Fruit fly (Drosophila melanogaster) whole organism, embryonic: ENCODE results near the gene CG11723.

Experiments used
- Bteb2 ChIP-seq: fragments of 200-800 bp; sonication (Bioruptor generic); optimal IDR thresholded peaks from 2 replicates; lab custom pipeline; 2016; ENCODE audit warnings: missing biosample characterization, missing genetic modification characterization
- CG10565 ChIP-seq: fragments of 200-800 bp; sonication (Bioruptor generic); optimal IDR thresholded peaks from 3 replicates; lab custom pipeline; 2016; ENCODE audit warnings: missing biosample characterization, mild to moderate bottlenecking, missing genetic modification characterization
- CG11695 ChIP-seq: fragments of 200-800 bp; sonication (Bioruptor generic); IDR thresholded peaks from 3 replicates; pipeline ENCODE4 v1.3.6; 2022; ENCODE audit warnings: missing biosample characterization, missing genetic modification characterization
- CG13775 ChIP-seq: fragments of 200-800 bp; sonication (Bioruptor generic); optimal IDR thresholded peaks from 3 replicates; lab custom pipeline; 2017; ENCODE audit warnings: missing biosample characterization, mild to moderate bottlenecking, missing genetic modification characterization
- CG14860 ChIP-seq: fragments of 200-800 bp; sonication (Bioruptor generic); IDR thresholded peaks from 3 replicates; pipeline ENCODE4 v1.3.6; 2022; ENCODE audit warnings: missing biosample characterization, missing genetic modification characterization; ENCODE audit not compliant: partially characterized antibody
- CG15073 ChIP-seq: fragments of 200-800 bp; sonication (Bioruptor generic); optimal IDR thresholded peaks from 2 replicates; lab custom pipeline; 2016; ENCODE audit warnings: missing biosample characterization, missing genetic modification characterization
- CG15514 ChIP-seq: fragments of 200-800 bp; sonication (Bioruptor generic); optimal IDR thresholded peaks from 3 replicates; lab custom pipeline; 2017; ENCODE audit warnings: missing biosample characterization, missing genetic modification characterization, mild to moderate bottlenecking, moderate library complexity, missing genetic modification reagents
- CG18619 ChIP-seq: fragments of 200-800 bp; sonication (Bioruptor generic); optimal IDR thresholded peaks from 3 replicates; lab custom pipeline; 2017; ENCODE audit warnings: missing biosample characterization, mild to moderate bottlenecking, missing genetic modification characterization
- CG2202 ChIP-seq: fragments of 200-800 bp; sonication (Bioruptor generic); optimal IDR thresholded peaks from 2 replicates; lab custom pipeline; 2018; ENCODE audit warnings: missing biosample characterization, mild to moderate bottlenecking, missing genetic modification characterization
- CG2889 ChIP-seq: fragments of 200-800 bp; sonication (Bioruptor generic); IDR thresholded peaks from 3 replicates; pipeline ENCODE4 v1.3.6; 2022; ENCODE audit warnings: missing biosample characterization, missing genetic modification characterization
- CG42726 ChIP-seq: fragments of 200-800 bp; sonication (Bioruptor generic); IDR thresholded peaks from 2 replicates; pipeline ENCODE4 v1.3.6; 2022; ENCODE audit warnings: missing biosample characterization, missing genetic modification characterization; ENCODE audit not compliant: partially characterized antibody
- CG43689 ChIP-seq: fragments of 200-800 bp; sonication (Bioruptor generic); IDR thresholded peaks from 2 replicates; pipeline ENCODE4 v1.3.6; 2022; ENCODE audit warnings: missing biosample characterization, missing genetic modification characterization
- CG4730 ChIP-seq: fragments of 200-800 bp; sonication (Bioruptor generic); IDR thresholded peaks from 2 replicates; pipeline ENCODE4 v1.3.6; 2022; ENCODE audit warnings: missing biosample characterization, missing genetic modification characterization
- CG4820 ChIP-seq: fragments of 200-800 bp; sonication (Bioruptor generic); optimal IDR thresholded peaks from 3 replicates; lab custom pipeline; 2016; ENCODE audit warnings: missing biosample characterization, missing genetic modification characterization
- CG4854 ChIP-seq: fragments of 200-800 bp; sonication (Bioruptor generic); optimal IDR thresholded peaks from 2 replicates; lab custom pipeline; 2016; ENCODE audit warnings: missing biosample characterization, missing genetic modification characterization, inconsistent platforms
- CG5953 ChIP-seq: fragments of 200-800 bp; sonication (Bioruptor generic); IDR thresholded peaks from 2 replicates; pipeline ENCODE4 v1.3.6; 2022; ENCODE audit warnings: missing biosample characterization, missing genetic modification characterization
- CG6254 ChIP-seq: fragments of 200-800 bp; sonication (Bioruptor generic); optimal IDR thresholded peaks from 3 replicates; lab custom pipeline; 2017; ENCODE audit warnings: mild to moderate bottlenecking, missing biosample characterization, missing genetic modification reagents, missing genetic modification characterization
- CG6272 ChIP-seq: fragments of 200-800 bp; sonication (Bioruptor generic); IDR thresholded peaks from 2 replicates; pipeline ENCODE4 v1.3.6; 2022; ENCODE audit warnings: missing biosample characterization, missing genetic modification characterization
- CG8089 ChIP-seq: fragments of 200-800 bp; sonication (Bioruptor generic); optimal IDR thresholded peaks from 3 replicates; lab custom pipeline; 2016; ENCODE audit warnings: missing biosample characterization, missing genetic modification characterization
- CG8359 ChIP-seq: fragments of 200-800 bp; sonication (Bioruptor generic); optimal IDR thresholded peaks from 2 replicates; lab custom pipeline; 2017; ENCODE audit warnings: missing biosample characterization, mild to moderate bottlenecking, missing genetic modification characterization, borderline replicate concordance
- CG9437 ChIP-seq: fragments of 200-800 bp; sonication (Bioruptor generic); optimal IDR thresholded peaks from 2 replicates; lab custom pipeline; 2018; ENCODE audit warnings: missing biosample characterization, mild to moderate bottlenecking, missing genetic modification characterization
- CG9727 ChIP-seq: fragments of 200-800 bp; sonication (Bioruptor generic); optimal IDR thresholded peaks from 3 replicates; lab custom pipeline; 2017; ENCODE audit warnings: missing biosample characterization, mild to moderate bottlenecking, missing genetic modification characterization
- Lhr ChIP-seq: fragments of 200-800 bp; sonication (Bioruptor generic); optimal IDR thresholded peaks from 3 replicates; lab custom pipeline; 2017; ENCODE audit warnings: mild to moderate bottlenecking, missing biosample characterization, missing genetic modification reagents, missing genetic modification characterization
- Med ChIP-seq: fragments of 200-800 bp; sonication (Bioruptor generic); peaks from one replicate; lab custom pipeline; 2016; ENCODE audit warnings: missing biosample characterization, missing genetic modification characterization, mild to moderate bottlenecking, inconsistent platforms, moderate library complexity
- Oaz ChIP-seq: fragments of 200-800 bp; sonication (Bioruptor generic); IDR thresholded peaks from 2 replicates; pipeline ENCODE4 v1.3.6; 2022; ENCODE audit warnings: missing biosample characterization, missing genetic modification characterization
- Opbp ChIP-seq: fragments of 200-800 bp; sonication (Bioruptor generic); IDR thresholded peaks from 3 replicates; pipeline ENCODE4 v1.3.6; 2022; ENCODE audit warnings: missing biosample characterization, missing genetic modification characterization; ENCODE audit not compliant: partially characterized antibody
- Rfx ChIP-seq: fragments of 200-800 bp; sonication (Bioruptor generic); IDR thresholded peaks from 2 replicates; pipeline ENCODE4 v1.3.6; 2022; ENCODE audit warnings: missing biosample characterization, missing genetic modification characterization
- Rx ChIP-seq: fragments of 200-800 bp; sonication (Bioruptor generic); IDR thresholded peaks from 2 replicates; pipeline ENCODE4 v1.3.6; 2022; ENCODE audit warnings: missing biosample characterization, missing genetic modification characterization
- Scr ChIP-seq: fragments of 200-800 bp; sonication (Bioruptor generic); IDR thresholded peaks from 2 replicates; pipeline ENCODE4 v1.3.6; 2022; ENCODE audit warnings: missing biosample characterization, missing genetic modification characterization; ENCODE audit not compliant: partially characterized antibody
- TFAM ChIP-seq: fragments of 200-800 bp; sonication (Bioruptor generic); optimal IDR thresholded peaks from 2 replicates; lab custom pipeline; 2017; ENCODE audit warnings: missing biosample characterization, missing genetic modification characterization, inconsistent platforms
- Taf1 ChIP-seq: fragments of 200-800 bp; sonication (Bioruptor generic); IDR thresholded peaks from 2 replicates; pipeline ENCODE4 v1.3.6; 2022; ENCODE audit warnings: missing biosample characterization, missing genetic modification characterization
- al ChIP-seq: fragments of 200-800 bp; sonication (Bioruptor generic); IDR thresholded peaks from 2 replicates; pipeline ENCODE4 v1.3.6; 2022; ENCODE audit warnings: missing biosample characterization, missing genetic modification characterization
- aop ChIP-seq: fragments of 200-800 bp; sonication (Bioruptor generic); IDR thresholded peaks from 2 replicates; pipeline ENCODE4 v1.3.6; 2022; ENCODE audit warnings: missing biosample characterization, missing genetic modification characterization
- ash1 ChIP-seq: fragments of 200-800 bp; sonication (Bioruptor generic); optimal IDR thresholded peaks from 2 replicates; lab custom pipeline; 2018; ENCODE audit warnings: missing biosample characterization, mild to moderate bottlenecking, missing genetic modification characterization
- crc ChIP-seq: fragments of 200-800 bp; sonication (Bioruptor generic); optimal IDR thresholded peaks from 2 replicates; lab custom pipeline; 2016; ENCODE audit warnings: missing biosample characterization, missing genetic modification characterization
- cwo ChIP-seq: fragments of 200-800 bp; sonication (Bioruptor generic); optimal IDR thresholded peaks from 3 replicates; lab custom pipeline; 2017; ENCODE audit warnings: missing biosample characterization, missing genetic modification characterization, mild to moderate bottlenecking, moderate library complexity, missing genetic modification reagents
- dati ChIP-seq: fragments of 200-800 bp; sonication (Bioruptor generic); IDR thresholded peaks from 2 replicates; pipeline ENCODE4 v1.3.6; 2022; ENCODE audit warnings: missing biosample characterization, missing genetic modification characterization
- dm ChIP-seq: fragments of 200-800 bp; sonication (Bioruptor generic); optimal IDR thresholded peaks from 3 replicates; lab custom pipeline; 2016; ENCODE audit warnings: missing biosample characterization, missing genetic modification characterization
- dmrt11E ChIP-seq: fragments of 200-800 bp; sonication (Bioruptor generic); optimal IDR thresholded peaks from 3 replicates; lab custom pipeline; 2018; ENCODE audit warnings: missing biosample characterization, mild to moderate bottlenecking, missing genetic modification characterization, moderate library complexity
- eyg ChIP-seq: fragments of 200-800 bp; sonication (Bioruptor generic); optimal IDR thresholded peaks from 3 replicates; lab custom pipeline; 2016; ENCODE audit warnings: missing biosample characterization, missing genetic modification characterization
- fd102C ChIP-seq: fragments of 200-800 bp; sonication (Bioruptor generic); optimal IDR thresholded peaks from 2 replicates; lab custom pipeline; 2018; ENCODE audit warnings: missing biosample characterization, mild to moderate bottlenecking, missing genetic modification characterization, moderate library complexity
- fd3F ChIP-seq: fragments of 200-800 bp; sonication (Bioruptor generic); optimal IDR thresholded peaks from 2 replicates; lab custom pipeline; 2018; ENCODE audit warnings: missing biosample characterization, mild to moderate bottlenecking, missing genetic modification characterization, moderate library complexity
- jing ChIP-seq: fragments of 200-800 bp; sonication (Bioruptor generic); optimal IDR thresholded peaks from 2 replicates; lab custom pipeline; 2018; ENCODE audit warnings: missing biosample characterization, mild to moderate bottlenecking, missing genetic modification characterization
- jumu ChIP-seq: fragments of 200-800 bp; sonication (Bioruptor generic); optimal IDR thresholded peaks from 3 replicates; lab custom pipeline; 2016; ENCODE audit warnings: missing biosample characterization, missing genetic modification characterization
- kah ChIP-seq: fragments of 200-800 bp; sonication (Bioruptor generic); optimal IDR thresholded peaks from 2 replicates; lab custom pipeline; 2018; ENCODE audit warnings: missing biosample characterization, mild to moderate bottlenecking, missing genetic modification characterization
- lbe ChIP-seq: fragments of 200-800 bp; sonication (Bioruptor generic); optimal IDR thresholded peaks from 2 replicates; lab custom pipeline; 2016; ENCODE audit warnings: missing biosample characterization, mild to moderate bottlenecking, missing genetic modification characterization
- psq ChIP-seq: fragments of 200-800 bp; sonication (Bioruptor generic); optimal IDR thresholded peaks from 2 replicates; lab custom pipeline; 2017; ENCODE audit warnings: missing biosample characterization, missing genetic modification characterization
- rib ChIP-seq: fragments of 200-800 bp; sonication (Bioruptor generic); IDR thresholded peaks from 2 replicates; pipeline ENCODE4 v1.3.6; 2022; ENCODE audit warnings: missing biosample characterization, missing genetic modification characterization
- slp2 ChIP-seq: fragments of 200-800 bp; sonication (Bioruptor generic); optimal IDR thresholded peaks from 2 replicates; lab custom pipeline; 2016; ENCODE audit warnings: missing biosample characterization, missing genetic modification characterization
- stwl ChIP-seq: fragments of 200-800 bp; sonication (Bioruptor generic); optimal IDR thresholded peaks from 3 replicates; lab custom pipeline; 2018; ENCODE audit warnings: missing biosample characterization, mild to moderate bottlenecking, missing genetic modification characterization, moderate library complexity
- vvl ChIP-seq: fragments of 200-800 bp; sonication (Bioruptor generic); IDR thresholded peaks from 2 replicates; pipeline ENCODE4 v1.3.6; 2022; ENCODE audit warnings: missing biosample characterization, missing genetic modification characterization
- zfh1 ChIP-seq: fragments of 200-800 bp; sonication (Bioruptor generic); IDR thresholded peaks from 3 replicates; pipeline ENCODE4 v1.3.6; 2022; ENCODE audit warnings: missing biosample characterization, missing genetic modification characterization

Gene CG11723

dm6 chr2L:2192123-2192601 is 45.1 kb upstream of the CG11723 start, which contains the start of gene CG10874 (continued):
- TF ChIP-seq dati (no peak), Opbp (GFP tag; lab: Robert Waterston, UW) (no peak), Rx (no peak), slp2 (no peak), CG2202 (tag; lab: Kevin White, UChicago) (no peak), fd102C (GFP tag; lab: Kevin White, UChicago) (no peak), stwl (tag; lab: Kevin White, UChicago) (peak; percentile 56), CG11695 (GFP tag; lab: Robert Waterston, UW) (no peak), ash1 (GFP tag; lab: Kevin White, UChicago) (no peak), zfh1 (GFP tag; lab: Robert Waterston, UW) (no peak), CG13775 (GFP tag; lab: Kevin White, UChicago) (no peak), CG9437 (GFP tag; lab: Kevin White, UChicago) (no peak), dm (no peak), CG14860 (GFP tag; lab: Robert Waterston, UW) (no peak), Scr (no peak), CG4730 (GFP tag; lab: Robert Waterston, UW) (no peak), Bteb2 (GFP tag; lab: Kevin White, UChicago) (no peak), vvl (no peak), CG8359 (GFP tag; lab: Kevin White, UChicago) (no peak), Taf1 (GFP tag; lab: Robert Waterston, UW) (no peak), CG2889 (GFP tag; lab: Robert Waterston, UW) (no peak), CG8089 (GFP tag; lab: Kevin White, UChicago) (no peak), cwo (no peak), CG10565 (GFP tag; lab: Kevin White, UChicago) (no peak), CG6254 (no peak), CG4820 (no peak), Lhr (GFP tag; lab: Kevin White, UChicago) (peak; percentile 77), jing (no peak), eyg (GFP tag; lab: Kevin White, UChicago) (no peak), psq (GFP tag; lab: Kevin White, UChicago) (no peak), rib (no peak), lbe (GFP tag; lab: Kevin White, UChicago) (no peak), fd3F (no peak), Med (GFP tag; lab: Kevin White, UChicago) (peak; percentile 74), CG18619 (GFP tag; lab: Kevin White, UChicago) (no peak), CG6272 (GFP tag; lab: Robert Waterston, UW) (no peak), jumu (no peak), CG43689 (GFP tag; lab: Robert Waterston, UW) (no peak), CG42726 (no peak), aop (GFP tag; lab: Robert Waterston, UW) (no peak), crc (no peak), CG4854 (GFP tag; lab: Kevin White, UChicago) (no peak), TFAM (GFP tag; lab: Kevin White, UChicago) (no peak), dmrt11E (tag; lab: Kevin White, UChicago) (no peak), kah (GFP tag; lab: Kevin White, UChicago) (no peak), CG15514 (GFP tag; lab: Kevin White, UChicago) (peak; percentile 79), CG9727 (peak; percentile 1), CG5953 (GFP tag; lab: Robert Waterston, UW) (no peak), Rfx (GFP tag; lab: Robert Waterston, UW) (no peak), al (GFP tag; lab: Robert Waterston, UW) (no peak), Oaz (GFP tag; lab: Robert Waterston, UW) (no peak), CG15073 (no peak)
